Worm (Caenorhabditis elegans): ENCODE measurements around the gene R05D3.12.
A peak's percentile ranks its signal among the peaks of the same experiment; 100 is the strongest.

The R05D3.12 gene

ce11 chrIII:8368619-8369018 is 12.1 kb upstream of the R05D3.12 start, which contains the start of gene R05D3.9:
Gene R05D3.9, minus strand, starts transcription at chrIII:8368719.
- no peak for TF ChIP-seq daf-19 (GFP tag; conservative IDR thresholded peaks at IDR 0.05)
- no peak for TF ChIP-seq rbr-2 (tag; optimal IDR thresholded peaks at IDR 0.05)
- TF ChIP-seq mdt-29 (GFP tag; IDR thresholded peaks at IDR 0.05), result no peak
- no peak for TF ChIP-seq nhr-6 (tag; optimal IDR thresholded peaks at IDR 0.05)
- no peak for TF ChIP-seq gei-8 (GFP tag; optimal IDR thresholded peaks at IDR 0.05)
- no peak for TF ChIP-seq lin-39 (tag; optimal IDR thresholded peaks at IDR 0.05)
- no peak for TF ChIP-seq Y105C5A.15 (GFP tag; IDR thresholded peaks at IDR 0.05)
- TF ChIP-seq jun-1 (tag; optimal IDR thresholded peaks at IDR 0.05), result no peak
- no peak for TF ChIP-seq ZK337.2 (GFP tag; IDR thresholded peaks at IDR 0.05)
- no peak for TF ChIP-seq madf-5 (GFP tag; IDR thresholded peaks at IDR 0.05)
- no peak for TF ChIP-seq unc-130 (GFP tag; optimal IDR thresholded peaks at IDR 0.05)
- TF ChIP-seq tag-97 (GFP tag; IDR thresholded peaks at IDR 0.05), result no peak

DNA sequence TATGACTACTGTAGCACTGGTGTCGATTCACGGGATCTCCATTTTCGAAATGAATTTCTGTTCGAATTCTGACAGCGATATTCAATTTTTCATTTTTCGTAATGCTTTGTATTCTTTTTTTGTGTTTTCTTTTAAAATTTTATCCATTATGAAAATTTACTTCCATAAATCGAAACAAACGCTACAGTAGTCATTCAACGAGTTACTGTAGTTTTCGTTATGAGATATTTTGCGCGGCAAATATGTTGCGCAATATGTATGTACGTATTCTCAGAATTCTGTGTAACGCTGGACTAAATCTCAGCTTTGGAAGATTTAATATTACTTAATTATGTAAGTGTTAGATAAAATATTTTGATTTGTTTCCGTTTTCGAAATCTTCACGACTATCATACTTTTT is 11.6 kb upstream of the R05D3.12 start:
- TF ChIP-seq daf-19 (GFP tag; conservative IDR thresholded peaks at IDR 0.05) (no peak), ztf-11 (tag; optimal IDR thresholded peaks at IDR 0.05) (no peak), dmd-9 (GFP tag; IDR thresholded peaks at IDR 0.05) (no peak), nhr-41 (GFP tag; IDR thresholded peaks at IDR 0.05) (no peak), ces-1 (GFP tag; optimal IDR thresholded peaks at IDR 0.05) (no peak), lin-39 (tag; optimal IDR thresholded peaks at IDR 0.05) (no peak), unc-39 (tag; optimal IDR thresholded peaks at IDR 0.05) (no peak), tra-1 (GFP tag; IDR thresholded peaks at IDR 0.05) (no peak), aha-1 (tag) (no peak), vab-7 (GFP tag; IDR thresholded peaks at IDR 0.05) (no peak), lin-13 (GFP tag; optimal IDR thresholded peaks at IDR 0.05) (no peak), spr-1 (tag; optimal IDR thresholded peaks at IDR 0.05) (no peak)

DNA sequence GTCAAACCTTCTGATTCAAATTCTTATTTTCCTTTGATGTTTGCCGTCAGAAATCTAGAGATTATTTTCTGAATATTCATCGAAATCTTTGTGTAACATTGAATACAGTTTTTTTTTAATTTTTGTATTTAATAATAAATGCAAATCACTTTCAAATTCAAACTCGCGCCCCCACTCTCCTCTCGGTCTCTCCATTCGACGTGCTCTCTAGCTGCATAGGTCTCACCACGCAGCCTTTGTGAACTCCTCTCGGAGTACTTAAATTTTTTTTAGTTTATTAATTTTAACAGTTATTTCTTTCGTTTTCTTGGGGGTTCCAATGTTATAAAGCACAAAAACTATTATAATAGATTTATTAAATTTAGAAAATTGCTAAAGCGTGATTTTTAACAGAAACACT is 10.6 kb upstream of the R05D3.12 start:
- TF ChIP-seq snpc-1.2 (GFP tag; IDR thresholded peaks at IDR 0.05) (no peak), mdl-1 (tag; optimal IDR thresholded peaks at IDR 0.05) (no peak), arid-1 (GFP tag; conservative IDR thresholded peaks at IDR 0.05) (no peak), tra-1 (GFP tag; IDR thresholded peaks at IDR 0.05) (no peak), unc-130 (GFP tag; optimal IDR thresholded peaks at IDR 0.05) (no peak), nhr-77 (tag; optimal IDR thresholded peaks at IDR 0.05) (no peak), Y48G9A.11 (GFP tag; IDR thresholded peaks at IDR 0.05) (no peak), dpl-1 (GFP tag; optimal IDR thresholded peaks at IDR 0.05) (peak; percentile 37), daf-16 (GFP tag; optimal IDR thresholded peaks at IDR 0.05) (no peak), daf-16 (tag; optimal IDR thresholded peaks at IDR 0.05) (no peak), mes-2 (tag; optimal IDR thresholded peaks at IDR 0.05; ENCODE audit: poor library complexity, severe bottlenecking) (peak; percentile 24), F49E8.2 (tag; optimal IDR thresholded peaks at IDR 0.05; ENCODE audit: borderline replicate concordance) (no peak), lir-3 (tag; optimal IDR thresholded peaks at IDR 0.05) (no peak)

DNA sequence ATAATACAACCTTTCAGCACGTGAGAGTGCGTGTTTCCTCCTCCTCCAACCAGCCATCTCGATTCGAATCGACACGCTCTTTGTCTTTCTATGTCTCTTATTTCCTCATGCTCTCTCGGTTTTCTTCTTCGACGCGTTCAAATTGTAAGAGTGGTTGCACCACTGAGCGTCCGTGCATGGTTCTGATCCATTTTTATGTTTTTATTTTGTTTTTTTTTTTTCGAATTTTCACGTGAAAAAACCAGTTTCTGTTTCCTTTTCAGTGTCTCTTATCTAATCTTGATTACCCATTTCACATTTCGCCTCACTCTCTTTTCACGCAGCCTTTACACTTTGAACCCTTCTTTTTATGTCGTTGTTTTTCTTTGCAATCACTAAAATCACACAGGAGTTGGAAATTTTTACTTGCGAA is 9.9 kb upstream of the R05D3.12 start:
- TF ChIP-seq mxl-2 (GFP tag; conservative IDR thresholded peaks at IDR 0.05) (no peak), saeg-2 (GFP tag; IDR thresholded peaks at IDR 0.05) (no peak), nhr-25 (tag; optimal IDR thresholded peaks at IDR 0.05; ENCODE audit: borderline replicate concordance, insufficient read depth) (no peak), skn-1 (tag; optimal IDR thresholded peaks at IDR 0.05) (no peak), nhr-11 (tag; optimal IDR thresholded peaks at IDR 0.05) (no peak), hif-1 (tag; optimal IDR thresholded peaks at IDR 0.05) (peak in 1 of 2 experiments; percentile 24), mdl-1 (tag; optimal IDR thresholded peaks at IDR 0.05) (peak; percentile 17 to 88), lsy-2 (tag; optimal IDR thresholded peaks at IDR 0.05) (peak in 1 of 2 experiments; percentile 37), ceh-44 (GFP tag; IDR thresholded peaks at IDR 0.05) (no peak), unc-130 (GFP tag; optimal IDR thresholded peaks at IDR 0.05) (no peak), pqm-1 (tag; optimal IDR thresholded peaks at IDR 0.05) (peak; percentile 14), Y48G9A.11 (GFP tag; IDR thresholded peaks at IDR 0.05) (no peak), F49E8.2 (tag; optimal IDR thresholded peaks at IDR 0.05; ENCODE audit: borderline replicate concordance) (no peak), lin-1 (GFP tag; IDR thresholded peaks at IDR 0.05) (no peak), egl-43 (GFP tag; IDR thresholded peaks at IDR 0.05) (no peak), T26A8.4 (GFP tag; IDR thresholded peaks at IDR 0.05) (no peak), nhr-42 (GFP tag; IDR thresholded peaks at IDR 0.05) (no peak), snpc-1.2 (GFP tag; IDR thresholded peaks at IDR 0.05) (no peak), aly-2 (tag; optimal IDR thresholded peaks at IDR 0.05) (no peak), egl-27 (tag; optimal IDR thresholded peaks at IDR 0.05) (no peak)
